Worm (Caenorhabditis elegans) whole organism, mixed stage, embryonic: Measurements from ENCODE around the gene clec-138.

Source experiments
- M03D4.4 ChIP-seq: sonication (generic microtip); optimal IDR thresholded peaks from 2 replicates; lab custom pipeline; 2017; ENCODE audit warnings: mild to moderate bottlenecking, missing genetic modification characterization, missing compliant biosample characterization
- bed-3 ChIP-seq: fragments of 200-800 bp; sonication (Bioruptor generic); optimal IDR thresholded peaks from 3 replicates; lab custom pipeline; 2018; ENCODE audit warnings: mild to moderate bottlenecking, missing genetic modification characterization, moderate library complexity, missing compliant biosample characterization
- blmp-1 ChIP-seq: fragments of 150-350 bp; optimal IDR thresholded peaks from 2 replicates; lab custom pipeline; 2014; ENCODE audit warnings: missing biosample characterization, missing genetic modification characterization
- ceh-39 ChIP-seq: fragments of 150-350 bp; optimal IDR thresholded peaks from 2 replicates; lab custom pipeline; 2014; ENCODE audit warnings: missing biosample characterization, missing genetic modification characterization
- ceh-83 ChIP-seq: fragments of 200-800 bp; sonication (Bioruptor generic); optimal IDR thresholded peaks from 2 replicates; lab custom pipeline; 2018; ENCODE audit warnings: mild to moderate bottlenecking, missing genetic modification characterization, missing compliant biosample characterization
- ces-1 ChIP-seq: fragments of 150-350 bp; optimal IDR thresholded peaks from 2 replicates; lab custom pipeline; 2014; ENCODE audit warnings: missing biosample characterization, missing genetic modification reagents, missing genetic modification characterization
- cnd-1 ChIP-seq: fragments of 200-800 bp; sonication (Bioruptor generic); optimal IDR thresholded peaks from 2 replicates; lab custom pipeline; 2018; ENCODE audit warnings: mild to moderate bottlenecking, missing genetic modification characterization, missing compliant biosample characterization
- drap-1 ChIP-seq: fragments of 200-800 bp; sonication (Bioruptor generic); optimal IDR thresholded peaks from 3 replicates; lab custom pipeline; 2018; ENCODE audit warnings: mild to moderate bottlenecking, missing genetic modification characterization, missing compliant biosample characterization
- elt-1 ChIP-seq: sonication (generic microtip); optimal IDR thresholded peaks from 2 replicates; lab custom pipeline; 2017; ENCODE audit warnings: missing genetic modification characterization, mild to moderate bottlenecking, missing compliant biosample characterization, antibody characterized with exemption, moderate library complexity, borderline replicate concordance; ENCODE audit not compliant: insufficient read depth
- flh-1 ChIP-seq: fragments of 200-800 bp; sonication (Bioruptor generic); optimal IDR thresholded peaks from 2 replicates; lab custom pipeline; 2018; ENCODE audit warnings: mild to moderate bottlenecking, missing genetic modification characterization, moderate library complexity, missing compliant biosample characterization
- ham-2 ChIP-seq: fragments of 200-800 bp; sonication (Bioruptor generic); optimal IDR thresholded peaks from 2 replicates; lab custom pipeline; 2018; ENCODE audit warnings: mild to moderate bottlenecking, missing genetic modification characterization, missing compliant biosample characterization
- hlh-1 ChIP-seq: fragments of 150-350 bp; optimal IDR thresholded peaks from 2 replicates; lab custom pipeline; 2014; ENCODE audit warnings: missing biosample characterization, missing genetic modification reagents, missing genetic modification characterization
- lin-13 ChIP-seq: fragments of 150-350 bp; optimal IDR thresholded peaks from 2 replicates; lab custom pipeline; 2014; ENCODE audit warnings: missing biosample characterization, missing genetic modification characterization
- lin-32 ChIP-seq: fragments of 200-800 bp; sonication (Bioruptor generic); optimal IDR thresholded peaks from 2 replicates; lab custom pipeline; 2018; ENCODE audit warnings: mild to moderate bottlenecking, missing genetic modification characterization, missing compliant biosample characterization
- lsy-2 ChIP-seq: fragments of 150-350 bp; optimal IDR thresholded peaks from 2 replicates; lab custom pipeline; 2014; ENCODE audit warnings: missing biosample characterization, missing genetic modification characterization
- mab-5 ChIP-seq: fragments of 150-350 bp; optimal IDR thresholded peaks from 2 replicates; lab custom pipeline; 2014; ENCODE audit warnings: missing biosample characterization, missing genetic modification characterization
- mep-1 ChIP-seq: fragments of 150-350 bp; optimal IDR thresholded peaks from 2 replicates; lab custom pipeline; 2017; ENCODE audit warnings: missing biosample characterization, missing genetic modification reagents, missing genetic modification characterization, inconsistent platforms
- mls-2 ChIP-seq: sonication (generic microtip); optimal IDR thresholded peaks from 2 replicates; lab custom pipeline; 2016; ENCODE audit warnings: mild to moderate bottlenecking, missing genetic modification characterization, moderate library complexity, missing compliant biosample characterization
- nhr-12 ChIP-seq: fragments of 150-350 bp; optimal IDR thresholded peaks from 2 replicates; lab custom pipeline; 2014; ENCODE audit warnings: missing biosample characterization, missing genetic modification characterization
- nhr-2 ChIP-seq: fragments of 150-350 bp; optimal IDR thresholded peaks from 2 replicates; lab custom pipeline; 2014; ENCODE audit warnings: missing biosample characterization, missing genetic modification characterization
- nhr-237 ChIP-seq: fragments of 150-350 bp; optimal IDR thresholded peaks from 2 replicates; lab custom pipeline; 2014; ENCODE audit warnings: missing biosample characterization, missing genetic modification characterization
- nhr-76 ChIP-seq: sonication (generic microtip); optimal IDR thresholded peaks from 2 replicates; lab custom pipeline; 2017; ENCODE audit warnings: missing biosample characterization, missing genetic modification characterization
- pha-4 ChIP-seq: fragments of 150-350 bp; optimal IDR thresholded peaks from 2 replicates; lab custom pipeline; 2018; ENCODE audit warnings: missing biosample characterization, missing genetic modification reagents, missing genetic modification characterization
- sem-2 ChIP-seq: fragments of 200-800 bp; sonication (Bioruptor generic); optimal IDR thresholded peaks from 2 replicates; lab custom pipeline; 2018; ENCODE audit warnings: mild to moderate bottlenecking, missing genetic modification characterization, missing compliant biosample characterization
- snpc-4 ChIP-seq: fragments of 150-350 bp; optimal IDR thresholded peaks from 2 replicates; lab custom pipeline; 2014; ENCODE audit warnings: missing biosample characterization, missing genetic modification characterization
- sptf-1 ChIP-seq: sonication (generic microtip); optimal IDR thresholded peaks from 2 replicates; lab custom pipeline; 2017; ENCODE audit warnings: mild to moderate bottlenecking, missing genetic modification characterization, moderate library complexity, missing compliant biosample characterization
- tbx-8 ChIP-seq: fragments of 200-800 bp; sonication (Bioruptor generic); optimal IDR thresholded peaks from 2 replicates; lab custom pipeline; 2018; ENCODE audit warnings: mild to moderate bottlenecking, missing genetic modification characterization, moderate library complexity, missing compliant biosample characterization
- unc-39 ChIP-seq: fragments of 150-350 bp; optimal IDR thresholded peaks from 2 replicates; lab custom pipeline; 2014; ENCODE audit warnings: missing biosample characterization, missing genetic modification characterization
- unc-62 ChIP-seq: fragments of 150-350 bp; optimal IDR thresholded peaks from 2 replicates; lab custom pipeline; 2014; ENCODE audit warnings: missing biosample characterization, missing genetic modification reagents, missing genetic modification characterization
- zip-8 ChIP-seq: fragments of 150-350 bp; optimal IDR thresholded peaks from 2 replicates; lab custom pipeline; 2014; ENCODE audit warnings: missing biosample characterization, missing genetic modification characterization
- ztf-11 ChIP-seq: fragments of 150-350 bp; optimal IDR thresholded peaks from 2 replicates; lab custom pipeline; 2014; ENCODE audit warnings: missing biosample characterization, missing genetic modification characterization

Gene clec-138

DNA sequence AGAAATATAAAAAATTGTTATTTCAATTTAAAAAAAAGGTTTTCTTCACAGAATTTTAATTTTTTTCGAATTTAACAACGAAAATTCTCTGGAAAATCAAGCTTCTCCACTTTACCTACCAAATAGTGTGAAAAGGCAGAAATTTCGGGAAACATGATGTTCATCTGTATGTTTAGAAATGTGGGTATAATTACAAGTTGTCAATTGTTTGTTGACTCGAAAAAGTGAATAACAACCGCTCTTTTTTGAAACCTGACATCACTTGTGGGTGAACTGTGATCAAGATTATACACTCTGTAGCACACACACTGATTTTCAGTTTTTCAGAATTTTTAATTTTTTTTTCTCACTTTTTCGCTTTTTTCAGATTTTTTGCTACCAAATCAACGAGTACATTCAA, 19.8 kb downstream of the clec-138 start:
- TF ChIP-seq elt-1 (tag; lab: Kevin White, UChicago) = no peak
- TF ChIP-seq zip-8 (tag; lab: Kevin White, UChicago) = no peak
- no peak for TF ChIP-seq nhr-2 (tag; lab: Kevin White, UChicago)
- no peak for TF ChIP-seq flh-1 (GFP tag; lab: Kevin White, UChicago)
- TF ChIP-seq ceh-39 (tag; lab: Kevin White, UChicago) = no peak
- no peak for TF ChIP-seq nhr-76 (tag; lab: Kevin White, UChicago)
- TF ChIP-seq unc-39 = no peak
- no peak for TF ChIP-seq nhr-12 (tag; lab: Kevin White, UChicago)
- no peak for TF ChIP-seq sem-2
- TF ChIP-seq mep-1 (tag; lab: Kevin White, UChicago) = no peak
- no peak for TF ChIP-seq hlh-1
- no peak for TF ChIP-seq mab-5 (tag; lab: Kevin White, UChicago)
- no peak for TF ChIP-seq ztf-11 (tag; lab: Kevin White, UChicago)
- no peak for TF ChIP-seq sptf-1 (tag; lab: Kevin White, UChicago)
- no peak for TF ChIP-seq ham-2
- no peak for TF ChIP-seq ces-1 (GFP tag; lab: Kevin White, UChicago)
- TF ChIP-seq mls-2 (tag; lab: Kevin White, UChicago) = no peak
- TF ChIP-seq, all 35 proteins: peak for 0

ce11 chrII:4598815-4599214, 20.8 kb downstream of the clec-138 start:
- TF ChIP-seq mep-1 (tag; lab: Kevin White, UChicago) = no peak
- TF ChIP-seq lin-13 (tag; lab: Kevin White, UChicago) = no peak
- TF ChIP-seq cnd-1 (tag; lab: Kevin White, UChicago) = no peak
- TF ChIP-seq tbx-8 (GFP tag; lab: Kevin White, UChicago) = no peak
- no peak for TF ChIP-seq sem-2
- TF ChIP-seq pha-4 (tag; lab: Kevin White, UChicago) = no peak
- TF ChIP-seq ztf-11 (tag; lab: Kevin White, UChicago) = no peak
- TF ChIP-seq nhr-237 (tag; lab: Kevin White, UChicago) = no peak
- TF ChIP-seq snpc-4 = no peak
- TF ChIP-seq sptf-1 (tag; lab: Kevin White, UChicago) = no peak
- TF ChIP-seq mab-5 (tag; lab: Kevin White, UChicago) = no peak
- no peak for TF ChIP-seq mls-2 (tag; lab: Kevin White, UChicago)
- TF ChIP-seq blmp-1 = no peak
- no peak for TF ChIP-seq drap-1 (GFP tag; lab: Kevin White, UChicago)
- no peak for TF ChIP-seq hlh-1
- TF ChIP-seq ces-1 (GFP tag; lab: Kevin White, UChicago) = no peak
- TF ChIP-seq ceh-39 (tag; lab: Kevin White, UChicago) = no peak
- no peak for TF ChIP-seq lsy-2
- no peak for TF ChIP-seq nhr-12 (tag; lab: Kevin White, UChicago)
- no peak for TF ChIP-seq nhr-2 (tag; lab: Kevin White, UChicago)

- no peak for TF ChIP-seq ceh-83 (GFP tag; lab: Kevin White, UChicago)
- TF ChIP-seq elt-1 (tag; lab: Kevin White, UChicago) = no peak
- TF ChIP-seq sptf-1 (tag; lab: Kevin White, UChicago) = no peak
- no peak for TF ChIP-seq snpc-4
- TF ChIP-seq cnd-1 (tag; lab: Kevin White, UChicago) = no peak
- no peak for TF ChIP-seq ceh-39 (tag; lab: Kevin White, UChicago)
- TF ChIP-seq blmp-1 = no peak
- no peak for TF ChIP-seq mab-5 (tag; lab: Kevin White, UChicago)
- TF ChIP-seq nhr-237 (tag; lab: Kevin White, UChicago) = no peak
- TF ChIP-seq flh-1 (GFP tag; lab: Kevin White, UChicago) = no peak
- TF ChIP-seq, all 35 proteins: peak for 0
Measured at ce11 chrII:4597441-4597840, 22.2 kb downstream of the clec-138 start.

ce11 chrII:4590660-4591059, 28.9 kb downstream of the clec-138 start:
- no peak for TF ChIP-seq lin-13 (tag; lab: Kevin White, UChicago)
- TF ChIP-seq ceh-39 (tag; lab: Kevin White, UChicago) = no peak
- TF ChIP-seq unc-62 = no peak
- no peak for TF ChIP-seq sptf-1 (tag; lab: Kevin White, UChicago)
- TF ChIP-seq lsy-2 = no peak
- no peak for TF ChIP-seq bed-3
- no peak for TF ChIP-seq elt-1 (tag; lab: Kevin White, UChicago)
- TF ChIP-seq lin-32 = no peak
- no peak for TF ChIP-seq tbx-8 (GFP tag; lab: Kevin White, UChicago)
- TF ChIP-seq unc-39 = no peak
- TF ChIP-seq M03D4.4 = no peak
- TF ChIP-seq zip-8 (tag; lab: Kevin White, UChicago) = no peak
- TF ChIP-seq snpc-4 = no peak
- TF ChIP-seq cnd-1 (tag; lab: Kevin White, UChicago) = no peak
- no peak for TF ChIP-seq ztf-11 (tag; lab: Kevin White, UChicago)
